Worm (Caenorhabditis elegans): ENCODE results near the gene C31E10.5.

- peak; percentile 34 for TF ChIP-seq unc-62 (GFP tag; optimal IDR thresholded peaks at IDR 0.05)
- TF ChIP-seq nhr-12 (tag; optimal IDR thresholded peaks at IDR 0.05): peak; percentile 48
These were observed 20.2 kb upstream of the C31E10.5 start for ce11 chrX:14015808-14016207.

All from whole organism, mixed stage, embryonic.